Fruit fly (Drosophila melanogaster): Measurements from ENCODE around the gene otu.

Gene otu

dm6 chrX:8493473-8493872 lies 4.1 kb upstream of the otu start:
- no peak for TF ChIP-seq Xbp1 (GFP tag; optimal IDR thresholded peaks at IDR 0.05)
- peak; percentile 43 for TF ChIP-seq CG12299 (tag; optimal IDR thresholded peaks at IDR 0.05)
- peak; percentile 26; the same call in 1 of the 3 replicates for TF ChIP-seq ci (GFP tag; IDR thresholded peaks at IDR 0.05)
- no peak for TF ChIP-seq CG14667 (GFP tag; IDR thresholded peaks at IDR 0.05)
- TF ChIP-seq fd102C (GFP tag; optimal IDR thresholded peaks at IDR 0.05): no peak
- TF ChIP-seq CG17328 (GFP tag; IDR thresholded peaks at IDR 0.05): peak; percentile 29; the same call in 1 of the 2 replicates
- no peak for TF ChIP-seq CG15073 (GFP tag; optimal IDR thresholded peaks at IDR 0.05)
- no peak for TF ChIP-seq zen2 (GFP tag; IDR thresholded peaks at IDR 0.05; ENCODE audit: partially characterized antibody)
- TF ChIP-seq CG6272 (GFP tag; IDR thresholded peaks at IDR 0.05): 0 out of 2 replicates have a peak, but pooled peaks have one; percentile 19
- TF ChIP-seq ssp (GFP tag; IDR thresholded peaks at IDR 0.05): no peak
- TF ChIP-seq CG12391 (tag; optimal IDR thresholded peaks at IDR 0.05): no peak
- no peak for TF ChIP-seq crp (GFP tag; optimal IDR thresholded peaks at IDR 0.05)
- no peak for TF ChIP-seq CG10431 (GFP tag; optimal IDR thresholded peaks at IDR 0.05)
- peak; percentile 73 for TF ChIP-seq lmd (GFP tag; IDR thresholded peaks at IDR 0.05)
- no peak for TF ChIP-seq CG10565 (GFP tag; optimal IDR thresholded peaks at IDR 0.05)
- TF ChIP-seq CG14710 (tag; optimal IDR thresholded peaks at IDR 0.05): no peak
- no peak for TF ChIP-seq CG33557 (GFP tag; optimal IDR thresholded peaks at IDR 0.05)
- TF ChIP-seq MBD-R2 (GFP tag; IDR thresholded peaks at IDR 0.05): peak; percentile 14; the same call in 1 of the 2 replicates
- TF ChIP-seq fd96Cb (tag; optimal IDR thresholded peaks at IDR 0.05): peak; percentile 24
- TF ChIP-seq CG10209 (GFP tag; optimal IDR thresholded peaks at IDR 0.05): peak; percentile 22
- TF ChIP-seq CG17829 (tag; optimal IDR thresholded peaks at IDR 0.05): no peak
- no peak for TF ChIP-seq CG12155 (GFP tag; optimal IDR thresholded peaks at IDR 0.05)
- TF ChIP-seq CG7745 (tag; optimal IDR thresholded peaks at IDR 0.05): no peak
- TF ChIP-seq usp (GFP tag; optimal IDR thresholded peaks at IDR 0.05): no peak
- no peak for TF ChIP-seq CG16779 (GFP tag; IDR thresholded peaks at IDR 0.05)
- no peak for TF ChIP-seq fd64A (GFP tag; optimal IDR thresholded peaks at IDR 0.05)
- TF ChIP-seq CG17186 (GFP tag; optimal IDR thresholded peaks at IDR 0.05): no peak
- peak; percentile 43 for TF ChIP-seq ind (GFP tag; optimal IDR thresholded peaks at IDR 0.05)
- TF ChIP-seq CG3163 (GFP tag; optimal IDR thresholded peaks at IDR 0.05): no peak
- TF ChIP-seq CG11247 (GFP tag; IDR thresholded peaks at IDR 0.05): peak; percentile 38; the same call in 1 of the 2 replicates
- peak in 1 of 2 experiments; percentile 32 for TF ChIP-seq Pdp1 (GFP tag; optimal IDR thresholded peaks at IDR 0.05)
- TF ChIP-seq CG5245 (GFP tag; optimal IDR thresholded peaks at IDR 0.05): no peak
- TF ChIP-seq Ravus (GFP tag; IDR thresholded peaks at IDR 0.05): no peak
- TF ChIP-seq klu (GFP tag; IDR thresholded peaks at IDR 0.05): no peak
- TF ChIP-seq Mrtf (GFP tag; IDR thresholded peaks at IDR 0.05): 0 out of 3 replicates have a peak, but pooled peaks have one; percentile 43
- no peak for TF ChIP-seq hb (GFP tag; IDR thresholded peaks at IDR 0.05; ENCODE audit: partially characterized antibody)
- no peak for TF ChIP-seq CG8359 (GFP tag; optimal IDR thresholded peaks at IDR 0.05; ENCODE audit: borderline replicate concordance)
- no peak for TF ChIP-seq CG15479 (GFP tag; optimal IDR thresholded peaks at IDR 0.05)
- no peak for TF ChIP-seq Spps (tag; optimal IDR thresholded peaks at IDR 0.05)
- TF ChIP-seq CG6254 (GFP tag; optimal IDR thresholded peaks at IDR 0.05): no peak
- TF ChIP-seq Scr (GFP tag; IDR thresholded peaks at IDR 0.05; ENCODE audit: partially characterized antibody): no peak
- peak; percentile 14 for TF ChIP-seq bcd (GFP tag; optimal IDR thresholded peaks at IDR 0.05)
- TF ChIP-seq Mad (GFP tag; optimal IDR thresholded peaks at IDR 0.05): no peak
- no peak for TF ChIP-seq dm (GFP tag; optimal IDR thresholded peaks at IDR 0.05)
- TF ChIP-seq CG1024 (GFP tag; IDR thresholded peaks at IDR 0.05): no peak
- no peak for TF ChIP-seq ERR (GFP tag; optimal IDR thresholded peaks at IDR 0.05)
- TF ChIP-seq bbx (GFP tag; IDR thresholded peaks at IDR 0.05; ENCODE audit: partially characterized antibody): no peak
- no peak for TF ChIP-seq Dad (GFP tag; optimal IDR thresholded peaks at IDR 0.05)
- TF ChIP-seq CG5953 (GFP tag; IDR thresholded peaks at IDR 0.05): no peak
- TF ChIP-seq gt (GFP tag; IDR thresholded peaks at IDR 0.05): no peak
- no peak for TF ChIP-seq CG6791 (GFP tag; IDR thresholded peaks at IDR 0.05; ENCODE audit: partially characterized antibody)
